Worm (Caenorhabditis elegans): ENCODE data around the gene ttr-5.

DNA sequence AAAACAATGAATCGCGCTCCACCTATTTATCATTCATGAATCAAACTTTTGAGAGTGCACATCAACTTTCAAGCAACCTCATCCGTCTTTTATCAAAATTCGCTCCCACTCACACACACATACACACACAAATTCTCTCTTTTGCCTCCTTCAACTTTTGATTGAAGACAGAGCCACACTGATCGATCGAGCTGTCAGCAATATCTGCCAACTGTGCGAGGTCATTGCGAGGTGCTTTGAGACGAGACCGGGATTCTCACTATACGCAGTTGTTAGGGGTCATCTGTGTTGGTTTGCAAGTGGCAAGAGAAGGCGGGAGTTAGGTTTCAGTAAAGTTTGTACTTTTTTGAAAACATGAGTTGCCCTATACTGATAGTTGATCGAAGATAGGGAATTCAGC lies 16.0 kb downstream of the ttr-5 start:
- TF ChIP-seq nhr-23 (tag; optimal IDR thresholded peaks at IDR 0.05): no peak
- TF ChIP-seq ZK546.5 (tag; optimal IDR thresholded peaks at IDR 0.05): no peak
- no peak for TF ChIP-seq lsy-2 (tag; optimal IDR thresholded peaks at IDR 0.05)

Measured in whole organism, L2 larva.